Worm (Caenorhabditis elegans): Measurements from ENCODE around the gene K07D4.2.

ce11 chrII:4000430-4000829 lies 44.9 kb downstream of the K07D4.2 start:
- no peak for TF ChIP-seq fos-1 (tag; optimal IDR thresholded peaks at IDR 0.05)
- TF ChIP-seq nhr-77 (tag; optimal IDR thresholded peaks at IDR 0.05) = no peak
- no peak for TF ChIP-seq unc-62 (GFP tag; optimal IDR thresholded peaks at IDR 0.05)
- TF ChIP-seq blmp-1 (tag; optimal IDR thresholded peaks at IDR 0.05; ENCODE audit: insufficient read depth) = no peak
- TF ChIP-seq egl-27 (tag; optimal IDR thresholded peaks at IDR 0.05) = no peak
- TF ChIP-seq ama-1 (optimal IDR thresholded peaks at IDR 0.05) = no peak

All from whole organism, L2 larva.